Worm (Caenorhabditis elegans) whole organism, L2 larva: ENCODE results near the gene mog-4.

Experiments
- C34F6.9 ChIP-seq: fragments of 150-350 bp; optimal IDR thresholded peaks from 2 replicates; lab custom pipeline; 2014; ENCODE audit warnings: missing biosample characterization, missing genetic modification characterization
- ama-1 ChIP-seq: fragments of 150-350 bp; optimal IDR thresholded peaks from 2 replicates; lab custom pipeline; 2018; ENCODE audit warnings: inconsistent platforms
- ceh-82 ChIP-seq: fragments of 150-350 bp; optimal IDR thresholded peaks from 2 replicates; lab custom pipeline; 2014; ENCODE audit warnings: missing biosample characterization, missing genetic modification characterization
- elt-1 ChIP-seq: fragments of 150-350 bp; optimal IDR thresholded peaks from 2 replicates; lab custom pipeline; 2014; ENCODE audit warnings: missing biosample characterization, missing genetic modification characterization
- lsy-2 ChIP-seq, 2 experiments: fragments of 150-350 bp in 1 of 2; sonication (generic microtip) in 1 of 2; optimal IDR thresholded peaks; 2 replicates each; lab custom pipeline; 2014 to 2017; ENCODE audit warnings: missing biosample characterization in 2 of 2, missing genetic modification characterization in 2 of 2
- mdl-1 ChIP-seq, 2 experiments: fragments of 150-350 bp in 1 of 2; sonication (generic microtip) in 1 of 2; optimal IDR thresholded peaks; 2 replicates each; lab custom pipeline; 2017; ENCODE audit warnings: missing biosample characterization in 2 of 2, missing genetic modification characterization in 2 of 2
- skn-1 ChIP-seq: sonication (generic microtip); optimal IDR thresholded peaks from 2 replicates; lab custom pipeline; 2017; ENCODE audit warnings: missing biosample characterization, missing genetic modification characterization
- snpc-4 ChIP-seq: fragments of 150-350 bp; optimal IDR thresholded peaks from 2 replicates; lab custom pipeline; 2014; ENCODE audit warnings: missing biosample characterization, missing genetic modification characterization
- ztf-11 ChIP-seq: sonication (generic microtip); optimal IDR thresholded peaks from 2 replicates; lab custom pipeline; 2017; ENCODE audit warnings: missing biosample characterization, missing genetic modification characterization

DNA sequence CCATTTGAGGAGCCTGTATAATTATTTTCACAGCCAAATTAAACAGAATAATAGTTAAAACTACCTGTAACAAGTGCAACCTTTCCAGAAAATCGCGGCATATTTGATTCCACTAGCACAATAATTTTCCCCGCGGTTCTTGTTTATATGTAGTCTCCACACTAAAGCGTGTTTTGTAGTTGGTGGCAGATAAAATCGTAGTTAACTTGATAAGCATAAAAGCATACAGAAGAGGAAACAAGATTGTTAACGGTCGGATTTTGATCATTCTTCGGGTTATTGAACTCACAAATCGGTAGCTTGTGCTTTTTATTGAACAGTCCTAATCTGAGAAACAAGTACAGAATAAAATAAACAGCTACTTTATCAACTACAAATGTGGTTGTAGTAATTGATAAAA is 26.0 kb upstream of the mog-4 start, which contains the start of gene C01G12.5:
- TF ChIP-seq ama-1 (lab: Kevin White, UChicago), result no peak
- TF ChIP-seq lsy-2 (tag; optimal IDR thresholded peaks at IDR 0.05; lab: Kevin White, UChicago), result no peak
- TF ChIP-seq elt-1 (tag; lab: Kevin White, UChicago), result no peak
- no peak for TF ChIP-seq ceh-82
- no peak for TF ChIP-seq ztf-11 (tag; lab: Kevin White, UChicago)
- no peak for TF ChIP-seq mdl-1 (tag; optimal IDR thresholded peaks at IDR 0.05; lab: Kevin White, UChicago)
- no peak for TF ChIP-seq C34F6.9
- TF ChIP-seq snpc-4 (tag; lab: Kevin White, UChicago), result no peak
- TF ChIP-seq skn-1 (tag; lab: Kevin White, UChicago), result no peak
